Worm (Caenorhabditis elegans) whole organism, young adult: Measurements from ENCODE around the gene dylt-2.

Experiments
- B0035.1 ChIP-seq: sonication (generic microtip); optimal IDR thresholded peaks from 2 replicates; lab custom pipeline; 2016; ENCODE audit warnings: missing genetic modification characterization, mild to moderate bottlenecking, missing compliant biosample characterization, missing genotype, missing genetic modification reagents
- B0261.1 ChIP-seq: sonication (generic microtip); optimal IDR thresholded peaks from 2 replicates; lab custom pipeline; 2016; ENCODE audit warnings: mild to moderate bottlenecking, missing genetic modification characterization, moderate library complexity, missing compliant biosample characterization
- F23B12.7 ChIP-seq: sonication (generic microtip); optimal IDR thresholded peaks from 2 replicates; lab custom pipeline; 2017; ENCODE audit warnings: missing genetic modification characterization, mild to moderate bottlenecking, missing compliant biosample characterization, antibody characterized with exemption, moderate library complexity; ENCODE audit not compliant: insufficient read depth
- F37B4.10 ChIP-seq: fragments of 200-800 bp; sonication (Bioruptor generic); IDR thresholded peaks from 2 replicates; pipeline ENCODE4 v1.3.6; 2022; ENCODE audit warnings: missing genetic modification characterization, missing compliant biosample characterization
- F39B2.1 ChIP-seq: fragments of 200-800 bp; sonication (Bioruptor generic); IDR thresholded peaks from 2 replicates; pipeline ENCODE4 v1.3.6; 2022; ENCODE audit warnings: missing genetic modification reagents, missing genetic modification characterization, missing compliant biosample characterization
- F49E8.2 ChIP-seq: sonication (generic microtip); optimal IDR thresholded peaks from 3 replicates; lab custom pipeline; 2017; ENCODE audit warnings: missing genetic modification characterization, mild to moderate bottlenecking, missing compliant biosample characterization, antibody characterized with exemption, moderate library complexity; ENCODE audit not compliant: insufficient read depth
- F57C9.4 ChIP-seq: sonication (generic microtip); optimal IDR thresholded peaks from 2 replicates; lab custom pipeline; 2017; ENCODE audit warnings: mild to moderate bottlenecking, missing genetic modification characterization, missing compliant biosample characterization
- ZK185.1 ChIP-seq: sonication (generic microtip); optimal IDR thresholded peaks from 2 replicates; lab custom pipeline; 2016; ENCODE audit warnings: mild to moderate bottlenecking, missing genetic modification characterization, missing compliant biosample characterization; ENCODE audit not compliant: poor library complexity, severe bottlenecking
- akir-1 ChIP-seq: fragments of 200-800 bp; sonication (Bioruptor generic); optimal IDR thresholded peaks from 2 replicates; lab custom pipeline; 2018; ENCODE audit warnings: mild to moderate bottlenecking, missing genetic modification characterization, moderate library complexity, missing compliant biosample characterization
- aptf-3 ChIP-seq: fragments of 200-800 bp; sonication (Bioruptor generic); IDR thresholded peaks from 2 replicates; pipeline ENCODE4 v1.3.6; 2022; ENCODE audit warnings: missing genetic modification characterization, missing compliant biosample characterization
- attf-5 ChIP-seq: fragments of 200-800 bp; sonication (Bioruptor generic); optimal IDR thresholded peaks from 2 replicates; lab custom pipeline; 2018; ENCODE audit warnings: mild to moderate bottlenecking, missing genetic modification characterization, missing compliant biosample characterization
- cebp-1 ChIP-seq, 2 experiments: fragments of 200-800 bp in 1 of 2; sonication (Bioruptor generic) in 1 of 2; sonication (generic microtip) in 1 of 2; IDR thresholded peaks in 1 of 2; optimal IDR thresholded peaks in 1 of 2; 2 replicates each; pipeline versions ENCODE4 v1.3.6 to Lab custom; 2017 to 2022; ENCODE audit warnings: missing compliant biosample characterization in 2 of 2, missing genetic modification characterization in 2 of 2, mild to moderate bottlenecking in 1 of 2, missing genetic modification reagents in 1 of 2, moderate library complexity in 1 of 2
- ceh-40 ChIP-seq: fragments of 200-800 bp; sonication (Bioruptor generic); IDR thresholded peaks from 2 replicates; pipeline ENCODE4 v1.3.6; 2022; ENCODE audit warnings: missing genetic modification characterization, missing compliant biosample characterization
- ceh-79 ChIP-seq: sonication (generic microtip); optimal IDR thresholded peaks from 2 replicates; lab custom pipeline; 2017; ENCODE audit warnings: mild to moderate bottlenecking, missing genetic modification characterization, missing compliant biosample characterization
- dox-1 ChIP-seq: fragments of 200-800 bp; sonication (Bioruptor generic); IDR thresholded peaks from 2 replicates; pipeline ENCODE4 v1.3.6; 2022; ENCODE audit warnings: missing genetic modification reagents, missing genetic modification characterization, missing compliant biosample characterization
- dpl-1 ChIP-seq: fragments of 150-350 bp; optimal IDR thresholded peaks from 2 replicates; lab custom pipeline; 2014; ENCODE audit warnings: missing biosample characterization, missing genetic modification reagents, missing genetic modification characterization
- efl-1 ChIP-seq: fragments of 150-350 bp; optimal IDR thresholded peaks from 2 replicates; lab custom pipeline; 2014; ENCODE audit warnings: missing biosample characterization, missing genetic modification reagents, missing genetic modification characterization
- egl-44 ChIP-seq: fragments of 200-800 bp; sonication (Bioruptor generic); IDR thresholded peaks from 2 replicates; pipeline ENCODE4 v1.3.6; 2022; ENCODE audit warnings: missing genetic modification reagents, missing genetic modification characterization, missing compliant biosample characterization
- ekl-4 ChIP-seq: fragments of 200-800 bp; sonication (Bioruptor generic); IDR thresholded peaks from 2 replicates; pipeline ENCODE4 v1.3.6; 2022; ENCODE audit warnings: missing genetic modification reagents, missing genetic modification characterization, missing compliant biosample characterization
- hlh-12 ChIP-seq: sonication (generic microtip); optimal IDR thresholded peaks from 2 replicates; lab custom pipeline; 2016; ENCODE audit warnings: missing genetic modification characterization, missing compliant biosample characterization
- hmg-1.2 ChIP-seq: fragments of 200-800 bp; sonication (Bioruptor generic); IDR thresholded peaks from 2 replicates; pipeline ENCODE4 v1.3.6; 2022; ENCODE audit warnings: missing genetic modification reagents, missing genetic modification characterization, missing compliant biosample characterization
- hmg-20 ChIP-seq: fragments of 200-800 bp; sonication (Bioruptor generic); IDR thresholded peaks from 2 replicates; pipeline ENCODE4 v1.3.6; 2022; ENCODE audit warnings: missing genetic modification reagents, missing genetic modification characterization, missing compliant biosample characterization
- let-607 ChIP-seq, 2 experiments: fragments of 200-800 bp in 1 of 2; sonication (Bioruptor generic) in 1 of 2; sonication (generic microtip) in 1 of 2; optimal IDR thresholded peaks; 2 replicates each; lab custom pipeline; 2016 to 2018; ENCODE audit warnings: mild to moderate bottlenecking in 2 of 2, missing compliant biosample characterization in 2 of 2, missing genetic modification characterization in 2 of 2, moderate library complexity in 2 of 2, missing genotype in 1 of 2
- lin-26 ChIP-seq: fragments of 200-800 bp; sonication (Bioruptor generic); IDR thresholded peaks from 2 replicates; pipeline ENCODE4 v1.3.6; 2022; ENCODE audit warnings: missing genetic modification reagents, missing genetic modification characterization, missing compliant biosample characterization
- lin-35 ChIP-seq, 3 experiments: fragments of 150-350 bp in 2 of 3; sonication (generic microtip) in 1 of 3; optimal IDR thresholded peaks; 2 replicates each; lab custom pipeline; 2014 to 2018; ENCODE audit warnings: missing biosample characterization in 3 of 3, missing genetic modification characterization in 3 of 3, missing genetic modification reagents in 3 of 3
- lin-54 ChIP-seq: fragments of 200-800 bp; sonication (Bioruptor generic); optimal IDR thresholded peaks from 2 replicates; lab custom pipeline; 2018; ENCODE audit warnings: mild to moderate bottlenecking, missing genetic modification characterization, missing compliant biosample characterization
- lsl-1 ChIP-seq: fragments of 200-800 bp; sonication (Bioruptor generic); optimal IDR thresholded peaks from 2 replicates; lab custom pipeline; 2018; ENCODE audit warnings: mild to moderate bottlenecking, missing genetic modification characterization, moderate library complexity, missing compliant biosample characterization
- madf-6 ChIP-seq: fragments of 200-800 bp; sonication (Bioruptor generic); IDR thresholded peaks from 2 replicates; pipeline ENCODE4 v1.3.6; 2022; ENCODE audit warnings: missing genetic modification reagents, missing genetic modification characterization, missing compliant biosample characterization
- mes-4 ChIP-seq: sonication (generic microtip); optimal IDR thresholded peaks from 2 replicates; lab custom pipeline; 2016; ENCODE audit warnings: missing genotype, missing genetic modification characterization, missing compliant biosample characterization
- mxl-1 ChIP-seq: sonication (generic microtip); optimal IDR thresholded peaks from 2 replicates; lab custom pipeline; 2016; ENCODE audit warnings: missing genetic modification characterization, missing compliant biosample characterization
- nhr-90 ChIP-seq: sonication (generic microtip); optimal IDR thresholded peaks from 2 replicates; lab custom pipeline; 2016; ENCODE audit warnings: missing genotype, mild to moderate bottlenecking, missing genetic modification characterization, missing compliant biosample characterization
- rec-8 ChIP-seq, 2 experiments: sonication (generic microtip); optimal IDR thresholded peaks; 2 replicates each; lab custom pipeline; 2016; ENCODE audit warnings: mild to moderate bottlenecking in 2 of 2, missing genetic modification characterization in 2 of 2, missing genetic modification reagents in 2 of 2, missing genotype in 2 of 2, missing biosample characterization in 1 of 2, missing compliant biosample characterization in 1 of 2, moderate library complexity in 1 of 2
- repo-1 ChIP-seq: sonication (generic microtip); optimal IDR thresholded peaks from 2 replicates; lab custom pipeline; 2017; ENCODE audit warnings: mild to moderate bottlenecking, missing genetic modification characterization, missing compliant biosample characterization
- rpc-1 ChIP-seq, 2 experiments: fragments of 150-350 bp in 1 of 2; sonication (generic microtip) in 1 of 2; optimal IDR thresholded peaks; 2 replicates each; lab custom pipeline; 2014 to 2018; ENCODE audit warnings: missing biosample characterization in 1 of 2, missing genetic modification characterization in 1 of 2, missing genetic modification reagents in 1 of 2, missing genotype in 1 of 2
- snpc-1.1 ChIP-seq: sonication (generic microtip); optimal IDR thresholded peaks from 2 replicates; lab custom pipeline; 2017; ENCODE audit warnings: missing genetic modification characterization, mild to moderate bottlenecking, missing compliant biosample characterization, antibody characterized with exemption, moderate library complexity, missing genotype, missing genetic modification reagents; ENCODE audit not compliant: insufficient read depth
- snpc-1.3 ChIP-seq: sonication (generic microtip); optimal IDR thresholded peaks from 2 replicates; lab custom pipeline; 2017; ENCODE audit warnings: missing genetic modification characterization, mild to moderate bottlenecking, missing compliant biosample characterization, antibody characterized with exemption, moderate library complexity, missing genotype, missing genetic modification reagents; ENCODE audit not compliant: insufficient read depth
- snpc-3.4 ChIP-seq: sonication (generic microtip); optimal IDR thresholded peaks from 2 replicates; lab custom pipeline; 2017; ENCODE audit warnings: missing genetic modification characterization, mild to moderate bottlenecking, missing compliant biosample characterization, antibody characterized with exemption, moderate library complexity, missing genotype, missing genetic modification reagents
- snpc-4 ChIP-seq, 5 experiments: fragments of 150-350 bp in 1 of 5; sonication (generic microtip) in 4 of 5; optimal IDR thresholded peaks; 2 replicates each; lab custom pipeline; 2014 to 2018; ENCODE audit warnings: missing genetic modification characterization in 5 of 5, missing biosample characterization in 3 of 5, antibody characterized with exemption in 2 of 5, mild to moderate bottlenecking in 2 of 5, missing compliant biosample characterization in 2 of 5, missing genotype in 2 of 5, moderate library complexity in 2 of 5, missing genetic modification reagents in 1 of 5
- tbp1 ChIP-seq: fragments of 200-800 bp; sonication (Bioruptor generic); optimal IDR thresholded peaks from 2 replicates; lab custom pipeline; 2018; ENCODE audit warnings: mild to moderate bottlenecking, missing genetic modification characterization, missing compliant biosample characterization
- unc-130 ChIP-seq: sonication (generic microtip); optimal IDR thresholded peaks from 2 replicates; lab custom pipeline; 2016; ENCODE audit warnings: missing genetic modification reagents, missing genetic modification characterization, missing compliant biosample characterization
- unc-62 ChIP-seq: fragments of 150-350 bp; optimal IDR thresholded peaks from 2 replicates; lab custom pipeline; 2014; ENCODE audit warnings: missing biosample characterization, missing genetic modification reagents, missing genetic modification characterization
- ztf-25 ChIP-seq: fragments of 200-800 bp; sonication (Bioruptor generic); IDR thresholded peaks from 2 replicates; pipeline ENCODE4 v1.3.6; 2022; ENCODE audit warnings: missing genetic modification reagents, missing genetic modification characterization, missing compliant biosample characterization

Gene dylt-2

DNA sequence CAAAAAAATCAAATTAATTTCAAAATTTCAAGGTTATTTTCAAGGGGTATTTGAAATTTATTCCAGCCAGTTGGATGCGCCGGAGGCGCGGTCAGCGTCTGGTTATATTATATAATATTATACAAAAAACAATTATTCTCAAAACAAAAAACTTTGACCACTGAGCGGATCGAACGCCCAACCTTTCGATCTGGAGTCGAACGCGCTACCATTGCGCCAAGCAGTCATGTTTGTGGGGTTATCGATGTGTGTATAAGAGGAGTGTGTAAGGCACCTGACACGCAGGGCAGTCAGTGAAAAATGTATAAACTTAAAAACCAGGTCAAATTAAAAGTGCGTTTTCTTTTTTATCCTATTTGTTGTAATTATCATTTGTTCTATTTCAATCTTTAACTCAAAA lies 4.1 kb upstream of the dylt-2 start (continued):
- TF ChIP-seq snpc-3.4 (tag; lab: Kevin White, UChicago) (peak; percentile 34), nhr-90 (peak; percentile 13), dox-1 (GFP tag; lab: Robert Waterston, UW) (peak; percentile 58), efl-1 (GFP tag; lab: Kevin White, UChicago) (no peak), unc-62 (GFP tag; lab: Kevin White, UChicago) (no peak), F37B4.10 (GFP tag; lab: Robert Waterston, UW) (no peak), ekl-4 (GFP tag; lab: Robert Waterston, UW) (0 out of 2 replicates have a peak, but pooled peaks have one; percentile 31), ceh-40 (GFP tag; lab: Robert Waterston, UW) (peak; percentile 19; the same call in 1 of the 2 replicates), attf-5 (GFP tag; lab: Kevin White, UChicago) (peak; percentile 18), cebp-1 (GFP tag; IDR thresholded peaks at IDR 0.05; lab: Robert Waterston, UW) (no peak), cebp-1 (tag; optimal IDR thresholded peaks at IDR 0.05; lab: Kevin White, UChicago) (peak; percentile 23), B0261.1 (peak; percentile 77), madf-6 (GFP tag; lab: Robert Waterston, UW) (no peak), snpc-4 (GFP tag; optimal IDR thresholded peaks at IDR 0.05; lab: Kevin White, UChicago) (peak; percentile 22), snpc-4 (tag; optimal IDR thresholded peaks at IDR 0.05; lab: Kevin White, UChicago) (peak in 1 of 4 experiments; percentile 46)

ce11 chrX:8939389-8939788 lies 570 bp downstream of the dylt-2 start:
- TF ChIP-seq lsl-1 (GFP tag; lab: Kevin White, UChicago) (no peak), B0261.1 (peak; percentile 72), ZK185.1 (tag; lab: Kevin White, UChicago) (peak; percentile 17), F37B4.10 (GFP tag; lab: Robert Waterston, UW) (no peak), let-607 (tag; optimal IDR thresholded peaks at IDR 0.05; lab: Kevin White, UChicago) (peak in 1 of 2 experiments; percentile 18), snpc-4 (GFP tag; optimal IDR thresholded peaks at IDR 0.05; lab: Kevin White, UChicago) (no peak), snpc-4 (tag; optimal IDR thresholded peaks at IDR 0.05; lab: Kevin White, UChicago) (peak in 2 of 4 experiments; percentile 9 to 66), ztf-25 (peak; percentile 67; the same call in 1 of the 2 replicates), snpc-1.1 (tag; lab: Kevin White, UChicago) (peak; percentile 25), akir-1 (GFP tag; lab: Kevin White, UChicago) (no peak), hmg-1.2 (GFP tag; lab: Robert Waterston, UW) (peak; percentile 53), lin-54 (peak; percentile 39), rec-8 (tag; optimal IDR thresholded peaks at IDR 0.05; lab: Kevin White, UChicago) (peak; percentile 36 to 50), B0035.1 (peak; percentile 18), tbp1 (peak; percentile 89), ceh-40 (GFP tag; lab: Robert Waterston, UW) (peak; percentile 75; the same call in 1 of the 2 replicates), hlh-12 (peak; percentile 13), hmg-20 (GFP tag; lab: Robert Waterston, UW) (no peak), F39B2.1 (GFP tag; lab: Robert Waterston, UW) (no peak), mxl-1 (tag; lab: Kevin White, UChicago) (peak; percentile 20), lin-35 (GFP tag; optimal IDR thresholded peaks at IDR 0.05; lab: Kevin White, UChicago) (peak in 1 of 3 experiments; percentile 11), F23B12.7 (tag; lab: Kevin White, UChicago) (no peak), snpc-1.3 (tag; lab: Kevin White, UChicago) (peak; percentile 37), repo-1 (peak; percentile 35), dpl-1 (GFP tag; lab: Kevin White, UChicago) (no peak), mes-4 (peak; percentile 33), aptf-3 (GFP tag; lab: Robert Waterston, UW) (0 out of 2 replicates have a peak, but pooled peaks have one; percentile 32), unc-130 (GFP tag; lab: Kevin White, UChicago) (peak; percentile 18), ceh-79 (tag; lab: Kevin White, UChicago) (peak; percentile 4), F57C9.4 (tag; lab: Kevin White, UChicago) (peak; percentile 6), snpc-3.4 (tag; lab: Kevin White, UChicago) (peak; percentile 65), lin-26 (GFP tag; lab: Robert Waterston, UW) (peak; percentile 75; the same call in 1 of the 2 replicates), egl-44 (GFP tag; lab: Robert Waterston, UW) (0 out of 2 replicates have a peak, but pooled peaks have one; percentile 58), rpc-1 (optimal IDR thresholded peaks at IDR 0.05; lab: Kevin White, UChicago) (peak; percentile 82), rpc-1 (tag; optimal IDR thresholded peaks at IDR 0.05; lab: Kevin White, UChicago) (peak; percentile 91), F49E8.2 (tag; lab: Kevin White, UChicago) (no peak)
